Fruit fly (Drosophila melanogaster) whole organism, pupa: ENCODE data around the gene Irk1.

Source experiments
- CG14655 ChIP-seq: fragments of 200-800 bp; sonication (Bioruptor generic); optimal IDR thresholded peaks from 3 replicates; lab custom pipeline; 2017; ENCODE audit warnings: mild to moderate bottlenecking, missing biosample characterization, missing genetic modification reagents, missing genetic modification characterization
- CG4496 ChIP-seq: fragments of 200-800 bp; sonication (Bioruptor generic); IDR thresholded peaks from 3 replicates; pipeline ENCODE4 v1.3.6; 2022; ENCODE audit warnings: missing biosample characterization, missing genetic modification characterization

dm6 chr3R:23157664-23158151 is 10.4 kb upstream of the Irk1 start, which contains the start of gene unk:
- no peak for TF ChIP-seq CG4496 (GFP tag; lab: Robert Waterston, UW)
- TF ChIP-seq CG14655 (GFP tag; lab: Kevin White, UChicago), result no peak
